Worm (Caenorhabditis elegans) whole organism, L1 larva: ENCODE data around the gene Y62F5A.9.

Experiments
- C16A3.4 ChIP-seq: fragments of 150-350 bp; optimal IDR thresholded peaks from 2 replicates; lab custom pipeline; 2014; ENCODE audit warnings: missing biosample characterization, missing genetic modification characterization
- aha-1 ChIP-seq: fragments of 150-350 bp; optimal IDR thresholded peaks from 2 replicates; lab custom pipeline; 2014; ENCODE audit warnings: missing biosample characterization, missing genetic modification characterization
- alr-1 ChIP-seq: fragments of 200-800 bp; sonication (Bioruptor generic); optimal IDR thresholded peaks from 2 replicates; lab custom pipeline; 2018; ENCODE audit warnings: borderline replicate concordance, mild to moderate bottlenecking, missing genetic modification characterization, missing compliant biosample characterization
- ama-1 ChIP-seq: fragments of 150-350 bp; optimal IDR thresholded peaks from 2 replicates; lab custom pipeline; 2014
- blmp-1 ChIP-seq: fragments of 150-350 bp; optimal IDR thresholded peaks from 2 replicates; lab custom pipeline; 2014; ENCODE audit warnings: missing biosample characterization, missing genetic modification characterization
- ceh-88 ChIP-seq: fragments of 200-800 bp; sonication (Bioruptor generic); IDR thresholded peaks from 2 replicates; pipeline ENCODE4 v1.3.6; 2022; ENCODE audit warnings: missing genetic modification characterization, missing compliant biosample characterization
- ceh-90 ChIP-seq: sonication (generic microtip); optimal IDR thresholded peaks from 2 replicates; lab custom pipeline; 2016; ENCODE audit warnings: missing genetic modification characterization, missing compliant biosample characterization
- dsc-1 ChIP-seq: sonication (generic microtip); optimal IDR thresholded peaks from 2 replicates; lab custom pipeline; 2016; ENCODE audit warnings: mild to moderate bottlenecking, missing genetic modification characterization, missing compliant biosample characterization
- efl-1 ChIP-seq, 4 experiments: fragments of 150-350 bp; optimal IDR thresholded peaks in 3 of 4; peaks in 1 of 4; 1 replicate in 1 of 4; 2 replicates in 3 of 4; lab custom pipeline; 2014; ENCODE audit warnings: missing biosample characterization in 2 of 4, missing genetic modification characterization in 2 of 4, missing genetic modification reagents in 2 of 4
- elt-3 ChIP-seq, 6 experiments: fragments of 150-350 bp in 1 of 6; sonication (generic microtip); optimal IDR thresholded peaks; 2 replicates each; lab custom pipeline; 2017 to 2018; ENCODE audit warnings: missing biosample characterization in 6 of 6, missing genetic modification characterization in 6 of 6, inconsistent platforms in 1 of 6
- fkh-10 ChIP-seq: sonication (generic microtip); optimal IDR thresholded peaks from 2 replicates; lab custom pipeline; 2017; ENCODE audit warnings: missing biosample characterization, missing genetic modification reagents, missing genetic modification characterization
- fkh-4 ChIP-seq: sonication (generic microtip); optimal IDR thresholded peaks from 2 replicates; lab custom pipeline; 2016; ENCODE audit warnings: missing compliant biosample characterization, missing genetic modification characterization, borderline replicate concordance
- hpl-2 ChIP-seq: fragments of 150-350 bp; optimal IDR thresholded peaks from 2 replicates; lab custom pipeline; 2014; ENCODE audit warnings: missing biosample characterization, missing genetic modification reagents, missing genetic modification characterization
- irx-1 ChIP-seq: sonication (generic microtip); optimal IDR thresholded peaks from 2 replicates; lab custom pipeline; 2016; ENCODE audit warnings: missing genetic modification characterization, missing compliant biosample characterization
- jun-1 ChIP-seq: fragments of 150-350 bp; optimal IDR thresholded peaks from 2 replicates; lab custom pipeline; 2014; ENCODE audit warnings: missing biosample characterization, missing genetic modification reagents, missing genetic modification characterization
- lin-13 ChIP-seq: fragments of 150-350 bp; optimal IDR thresholded peaks from 2 replicates; lab custom pipeline; 2014; ENCODE audit warnings: missing biosample characterization, missing genetic modification reagents, missing genetic modification characterization
- lin-15B ChIP-seq: fragments of 150-350 bp; sonication (generic microtip); optimal IDR thresholded peaks from 3 replicates; lab custom pipeline; 2014; ENCODE audit warnings: missing biosample characterization, missing genetic modification characterization
- lin-39 ChIP-seq: fragments of 150-350 bp; optimal IDR thresholded peaks from 2 replicates; lab custom pipeline; 2014; ENCODE audit warnings: missing biosample characterization, missing genetic modification reagents, missing genetic modification characterization
- lir-3 ChIP-seq: sonication (generic microtip); optimal IDR thresholded peaks from 2 replicates; lab custom pipeline; 2016; ENCODE audit warnings: mild to moderate bottlenecking, missing genetic modification characterization, moderate library complexity, missing compliant biosample characterization; ENCODE audit not compliant: poor library complexity
- lsy-2 ChIP-seq, 2 experiments: fragments of 150-350 bp; optimal IDR thresholded peaks; 2 replicates each; lab custom pipeline; 2014; ENCODE audit warnings: missing biosample characterization in 2 of 2, missing genetic modification characterization in 2 of 2
- mab-9 ChIP-seq: fragments of 200-800 bp; sonication (Bioruptor generic); IDR thresholded peaks from 2 replicates; pipeline ENCODE4 v1.3.6; 2022; ENCODE audit warnings: missing genetic modification reagents, missing genetic modification characterization, missing compliant biosample characterization
- mep-1 ChIP-seq: fragments of 150-350 bp; optimal IDR thresholded peaks from 2 replicates; lab custom pipeline; 2014; ENCODE audit warnings: missing biosample characterization, missing genetic modification characterization
- nhr-19 ChIP-seq: fragments of 200-800 bp; sonication (Bioruptor generic); conservative IDR thresholded peaks from 2 replicates; pipeline ENCODE4 v1.3.6; 2022; ENCODE audit warnings: missing genetic modification characterization, missing compliant biosample characterization
- nhr-28 ChIP-seq: fragments of 150-350 bp; optimal IDR thresholded peaks from 2 replicates; lab custom pipeline; 2014; ENCODE audit warnings: missing biosample characterization, missing genetic modification characterization
- nhr-47 ChIP-seq: sonication (generic microtip); optimal IDR thresholded peaks from 2 replicates; lab custom pipeline; 2016; ENCODE audit warnings: mild to moderate bottlenecking, missing genetic modification characterization, moderate library complexity, missing compliant biosample characterization
- nhr-84 ChIP-seq: sonication (generic microtip); optimal IDR thresholded peaks from 2 replicates; lab custom pipeline; 2017; ENCODE audit warnings: missing biosample characterization, missing genetic modification characterization
- nhr-85 ChIP-seq: sonication (generic microtip); peaks from one replicate; lab custom pipeline; 2016; ENCODE audit warnings: missing genetic modification characterization, inconsistent platforms, missing compliant biosample characterization
- nhr-90 ChIP-seq: sonication (generic microtip); optimal IDR thresholded peaks from 2 replicates; lab custom pipeline; 2016; ENCODE audit warnings: mild to moderate bottlenecking, missing genetic modification characterization, missing compliant biosample characterization; ENCODE audit not compliant: poor library complexity
- rnt-1 ChIP-seq: sonication (generic microtip); optimal IDR thresholded peaks from 2 replicates; lab custom pipeline; 2016; ENCODE audit warnings: mild to moderate bottlenecking, missing genetic modification characterization, moderate library complexity, missing compliant biosample characterization
- snpc-4 ChIP-seq: fragments of 150-350 bp; optimal IDR thresholded peaks from 2 replicates; lab custom pipeline; 2014; ENCODE audit warnings: missing biosample characterization, missing genetic modification characterization
- sptf-1 ChIP-seq: fragments of 150-350 bp; optimal IDR thresholded peaks from 2 replicates; lab custom pipeline; 2014; ENCODE audit warnings: missing biosample characterization, missing genetic modification characterization
- sup-37 ChIP-seq: fragments of 200-800 bp; sonication (Bioruptor generic); optimal IDR thresholded peaks from 2 replicates; lab custom pipeline; 2018; ENCODE audit warnings: mild to moderate bottlenecking, missing genetic modification characterization, missing compliant biosample characterization
- tlp-1 ChIP-seq: fragments of 150-350 bp; optimal IDR thresholded peaks from 2 replicates; lab custom pipeline; 2014; ENCODE audit warnings: missing biosample characterization, missing genetic modification characterization
- unc-62 ChIP-seq: fragments of 150-350 bp; optimal IDR thresholded peaks from 2 replicates; lab custom pipeline; 2014; ENCODE audit warnings: missing biosample characterization, missing genetic modification reagents, missing genetic modification characterization
- vab-15 ChIP-seq: sonication (generic microtip); optimal IDR thresholded peaks from 2 replicates; lab custom pipeline; 2017; ENCODE audit warnings: missing genotype, mild to moderate bottlenecking, missing genetic modification characterization, missing compliant biosample characterization
- zag-1 ChIP-seq: fragments of 150-350 bp; optimal IDR thresholded peaks from 2 replicates; lab custom pipeline; 2014; ENCODE audit warnings: missing biosample characterization, missing genetic modification characterization
- ztf-4 ChIP-seq: fragments of 150-350 bp; optimal IDR thresholded peaks from 2 replicates; lab custom pipeline; 2014; ENCODE audit warnings: missing biosample characterization, missing genetic modification characterization

Y62F5A.9 gene

DNA sequence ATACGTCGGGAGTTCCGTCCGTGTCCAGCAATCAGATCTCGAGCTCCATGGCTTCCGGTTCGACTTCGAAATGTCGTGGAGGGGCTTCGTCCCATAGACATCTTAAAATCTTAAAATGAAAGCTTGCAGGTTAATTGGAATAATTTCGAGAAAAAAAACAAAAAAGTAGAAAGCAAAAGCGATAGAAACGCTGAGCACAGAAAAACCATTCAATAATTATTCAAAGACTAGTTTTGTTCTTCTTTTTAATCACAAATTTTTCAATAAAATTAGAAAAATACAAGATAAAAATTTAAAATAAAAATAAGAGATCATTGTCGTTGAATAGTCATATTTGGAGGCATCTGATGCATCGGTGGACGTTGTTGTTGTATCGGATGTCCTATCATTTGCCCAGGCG, 11.7 kb downstream of the Y62F5A.9 start, which contains the start of gene age-1:
TSS of gene age-1 (minus strand) at position 101 of the 400 bp plus-strand sequence.
- TF ChIP-seq ama-1 (lab: Kevin White, UChicago) (no peak), aha-1 (tag; lab: Kevin White, UChicago) (no peak), rnt-1 (tag; lab: Kevin White, UChicago) (no peak), dsc-1 (tag; lab: Kevin White, UChicago) (no peak), nhr-84 (tag; lab: Kevin White, UChicago) (no peak)

DNA sequence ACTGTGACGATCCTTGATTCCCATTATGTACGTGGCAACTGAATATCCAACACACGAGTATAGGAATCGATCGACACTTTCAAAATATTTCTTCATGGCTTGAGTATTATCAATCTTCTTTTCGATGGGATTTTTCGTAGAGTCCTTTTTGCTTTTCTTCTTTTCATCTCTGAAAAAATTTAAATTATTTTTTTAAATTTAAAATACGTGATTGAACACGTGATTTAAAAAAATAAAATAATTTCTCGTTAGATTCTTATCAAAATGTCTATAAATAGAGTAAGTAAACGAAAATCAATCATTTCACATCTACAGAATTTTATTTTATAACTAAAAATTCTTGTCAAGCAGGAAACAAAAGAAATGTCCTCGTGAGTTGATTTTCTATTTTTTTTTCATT, 17.3 kb downstream of the Y62F5A.9 start, which contains the start of gene Y62F5A.10:
TSS of gene Y62F5A.10 (plus strand) at position 301 of the 400 bp plus-strand sequence.
- TF ChIP-seq nhr-47 (tag; lab: Kevin White, UChicago) (no peak), sptf-1 (no peak), ztf-4 (no peak), vab-15 (no peak)

DNA sequence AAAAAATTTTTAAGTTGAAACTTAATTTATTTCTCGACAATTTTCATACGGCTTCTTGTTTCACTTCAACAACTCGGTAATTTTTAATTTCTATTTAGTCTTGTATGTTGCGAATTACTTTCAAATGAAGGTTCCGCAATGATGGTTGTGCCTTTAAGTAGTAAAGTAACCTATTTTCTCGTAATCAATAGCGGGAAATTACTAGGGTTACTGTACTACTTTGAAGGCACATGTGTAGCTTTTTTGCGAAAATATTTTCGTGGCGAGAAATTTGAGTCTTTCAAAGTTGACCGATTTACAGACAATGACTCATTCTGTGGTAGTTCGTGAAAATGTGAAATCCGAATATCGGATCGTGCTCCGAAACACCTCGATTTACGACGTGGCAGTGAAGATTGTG, 20.5 kb downstream of the Y62F5A.9 start, which contains the start of gene B0334.10:
TSS of gene B0334.10 (plus strand) at position 301 of the 400 bp plus-strand sequence.
- no peak for TF ChIP-seq blmp-1 (tag; lab: Kevin White, UChicago)
- no peak for TF ChIP-seq mab-9 (GFP tag; lab: Robert Waterston, UW)
- no peak for TF ChIP-seq fkh-4 (tag; lab: Kevin White, UChicago)
- TF ChIP-seq hpl-2 (GFP tag; lab: Kevin White, UChicago) = no peak
- no peak for TF ChIP-seq tlp-1
- TF ChIP-seq nhr-19 (GFP tag; lab: Robert Waterston, UW) = no peak
- no peak for TF ChIP-seq sup-37
- TF ChIP-seq alr-1 (tag; lab: Kevin White, UChicago) = no peak
- TF ChIP-seq nhr-84 (tag; lab: Kevin White, UChicago) = no peak

DNA sequence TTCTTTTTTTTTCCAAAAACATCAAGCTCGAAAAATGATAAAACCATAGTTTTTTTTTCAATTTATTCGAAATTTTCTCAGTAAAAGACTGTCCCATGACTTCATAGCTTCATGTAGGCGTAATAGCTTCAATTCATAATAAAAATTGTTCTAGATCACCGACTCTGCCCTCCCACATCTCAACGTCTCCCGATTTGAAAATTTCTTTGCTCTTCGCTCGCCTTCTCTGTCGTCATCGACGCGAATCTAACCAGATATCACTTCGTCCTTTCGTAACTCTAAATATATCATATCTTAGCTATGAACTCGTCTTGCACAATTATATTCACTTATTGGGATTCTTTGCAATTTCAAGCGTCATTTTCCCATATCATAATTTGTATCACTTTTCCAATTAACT, 23.9 kb downstream of the Y62F5A.9 start, which contains the start of gene srh-44:
TSS of gene srh-44 (plus strand) at position 301 of the 400 bp plus-strand sequence.
- no peak for TF ChIP-seq lin-39 (tag; lab: Kevin White, UChicago)
- TF ChIP-seq nhr-28 = no peak
- TF ChIP-seq zag-1 (tag; lab: Kevin White, UChicago) = no peak
- TF ChIP-seq lin-15B (tag; lab: Kevin White, UChicago) = no peak
- TF ChIP-seq ceh-88 (GFP tag; lab: Robert Waterston, UW) = no peak
- TF ChIP-seq ama-1 (lab: Kevin White, UChicago) = no peak
- TF ChIP-seq dsc-1 (tag; lab: Kevin White, UChicago) = no peak

- TF ChIP-seq efl-1 (optimal IDR thresholded peaks at IDR 0.05; lab: Kevin White, UChicago) (no peak), efl-1 (GFP tag; optimal IDR thresholded peaks at IDR 0.05 in 1 of 2; lab: Kevin White, UChicago) (peak in 1 of 2 experiments; percentile 56), irx-1 (tag; lab: Kevin White, UChicago) (no peak)
Measured at ce11 chrII:11512921-11513320, 25.7 kb downstream of the Y62F5A.9 start.

DNA sequence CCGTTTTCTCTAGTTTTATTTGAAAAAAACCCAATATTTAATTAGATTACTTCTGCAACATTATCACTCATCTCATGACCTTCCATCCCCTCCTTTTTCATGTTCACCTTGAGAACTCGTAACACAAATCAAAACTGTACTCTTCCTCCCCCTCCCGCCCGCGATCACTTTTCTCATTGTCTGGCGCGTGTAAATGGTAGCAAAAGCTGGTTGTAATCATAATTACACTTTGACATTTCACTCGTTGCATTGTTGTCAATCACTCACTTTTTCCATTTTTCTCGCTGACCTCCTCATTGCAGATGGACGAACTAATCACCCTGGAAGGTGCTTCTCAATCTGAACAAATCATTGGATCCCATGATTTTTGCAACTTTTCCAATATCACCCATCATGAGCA, 28.3 kb downstream of the Y62F5A.9 start, which contains the start of gene npr-41:
TSS of gene npr-41 (plus strand) at position 301 of the 400 bp plus-strand sequence.
- TF ChIP-seq fkh-4 (tag; lab: Kevin White, UChicago) (no peak), mep-1 (tag; lab: Kevin White, UChicago) (no peak), mab-9 (GFP tag; lab: Robert Waterston, UW) (no peak), snpc-4 (tag; lab: Kevin White, UChicago) (no peak), nhr-85 (tag; lab: Kevin White, UChicago) (peak; percentile 19), lir-3 (tag; lab: Kevin White, UChicago) (no peak), zag-1 (tag; lab: Kevin White, UChicago) (no peak)

- TF ChIP-seq fkh-10 (GFP tag; lab: Kevin White, UChicago) = no peak
- no peak for TF ChIP-seq lsy-2 (tag; optimal IDR thresholded peaks at IDR 0.05; lab: Kevin White, UChicago)
- TF ChIP-seq lin-13 = no peak
- TF ChIP-seq jun-1 (tag; lab: Kevin White, UChicago) = no peak
- no peak for TF ChIP-seq nhr-90 (tag; lab: Kevin White, UChicago)
- no peak for TF ChIP-seq ceh-90 (tag; lab: Kevin White, UChicago)
- TF ChIP-seq elt-3 (tag; optimal IDR thresholded peaks at IDR 0.05; lab: Kevin White, UChicago) = no peak
- TF ChIP-seq C16A3.4 = no peak
- no peak for TF ChIP-seq unc-62 (GFP tag; lab: Kevin White, UChicago)
- TF ChIP-seq, all 84 proteins: peak for 0
Measured at ce11 chrII:11503761-11504160, 34.9 kb downstream of the Y62F5A.9 start.
